Worm (Caenorhabditis elegans) whole organism, L2 larva: ENCODE results near the gene F26F4.8.

Experiments
- ZK546.5 ChIP-seq: sonication (generic microtip); optimal IDR thresholded peaks from 2 replicates; lab custom pipeline; 2017; ENCODE audit warnings: missing biosample characterization, missing genetic modification characterization
- ceh-16 ChIP-seq: fragments of 150-350 bp; optimal IDR thresholded peaks from 2 replicates; lab custom pipeline; 2014; ENCODE audit warnings: missing biosample characterization, missing genetic modification characterization
- dmd-4 ChIP-seq: sonication (generic microtip); optimal IDR thresholded peaks from 2 replicates; lab custom pipeline; 2017; ENCODE audit warnings: missing biosample characterization, missing genetic modification characterization
- nhr-237 ChIP-seq: fragments of 150-350 bp; optimal IDR thresholded peaks from 2 replicates; lab custom pipeline; 2014; ENCODE audit warnings: missing biosample characterization, missing genetic modification characterization
- nhr-6 ChIP-seq: fragments of 150-350 bp; optimal IDR thresholded peaks from 2 replicates; lab custom pipeline; 2014; ENCODE audit warnings: missing biosample characterization, missing genetic modification characterization

ce11 chrIII:4878281-4878680, 27.0 kb downstream of the F26F4.8 start, which contains the start of the genes tost-1 and arx-6:
- TF ChIP-seq dmd-4 (tag; lab: Kevin White, UChicago) = no peak
- no peak for TF ChIP-seq ceh-16 (tag; lab: Kevin White, UChicago)
- no peak for TF ChIP-seq nhr-6 (tag; lab: Kevin White, UChicago)
- TF ChIP-seq ZK546.5 (tag; lab: Kevin White, UChicago) = no peak
- no peak for TF ChIP-seq nhr-237 (tag; lab: Kevin White, UChicago)
